Fruit fly (Drosophila melanogaster) whole organism: ENCODE results near the gene CG17344.

Source experiments
- CG8478 ChIP-seq: fragments of >200 bp; optimal IDR thresholded peaks from 2 replicates; lab custom pipeline; 2018; ENCODE audit warnings: inconsistent platforms
- Dll ChIP-seq: fragments of >200 bp; optimal IDR thresholded peaks from 2 replicates; lab custom pipeline; 2017
- EcR ChIP-seq, 2 experiments: fragments of >200 bp; optimal IDR thresholded peaks; 2 replicates each; lab custom pipeline; 2017; ENCODE audit warnings: missing biosample characterization in 2 of 2, missing genetic modification characterization in 2 of 2, missing genetic modification reagents in 2 of 2
- pan ChIP-seq: fragments of >200 bp; optimal IDR thresholded peaks from 2 replicates; lab custom pipeline; 2017
- psq ChIP-seq: fragments of >200 bp; optimal IDR thresholded peaks from 2 replicates; lab custom pipeline; 2017
- usp ChIP-seq: fragments of >200 bp; optimal IDR thresholded peaks from 2 replicates; lab custom pipeline; 2017; ENCODE audit warnings: missing biosample characterization, missing genetic modification characterization, mixed read lengths

CG17344 gene

DNA sequence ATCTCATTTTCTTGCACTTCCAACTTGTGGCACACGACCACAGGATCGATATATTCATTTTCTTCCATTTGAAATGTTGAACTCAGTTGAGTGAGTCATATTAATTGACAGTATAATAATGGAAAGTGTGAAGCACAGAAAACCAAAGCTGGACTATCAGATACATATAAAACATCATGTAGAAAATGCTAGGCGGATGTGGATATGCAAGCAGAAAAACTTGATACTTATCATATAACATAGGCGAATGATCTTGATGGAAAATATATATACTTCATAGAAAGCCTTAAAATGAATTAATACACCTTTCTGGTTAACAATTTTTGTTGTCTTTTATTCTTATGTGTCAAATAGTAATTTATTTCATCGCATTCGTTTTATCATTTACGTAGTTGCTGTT, 22.9 kb upstream of the CG17344 start, which contains the start of gene CG10700:
CG10700 (minus strand) TSS at position 101 of the 400 bp plus-strand sequence.
- TF ChIP-seq CG8478 (no peak), EcR (GFP tag; optimal IDR thresholded peaks at IDR 0.05; lab: Kevin White, UChicago) (no peak)

DNA sequence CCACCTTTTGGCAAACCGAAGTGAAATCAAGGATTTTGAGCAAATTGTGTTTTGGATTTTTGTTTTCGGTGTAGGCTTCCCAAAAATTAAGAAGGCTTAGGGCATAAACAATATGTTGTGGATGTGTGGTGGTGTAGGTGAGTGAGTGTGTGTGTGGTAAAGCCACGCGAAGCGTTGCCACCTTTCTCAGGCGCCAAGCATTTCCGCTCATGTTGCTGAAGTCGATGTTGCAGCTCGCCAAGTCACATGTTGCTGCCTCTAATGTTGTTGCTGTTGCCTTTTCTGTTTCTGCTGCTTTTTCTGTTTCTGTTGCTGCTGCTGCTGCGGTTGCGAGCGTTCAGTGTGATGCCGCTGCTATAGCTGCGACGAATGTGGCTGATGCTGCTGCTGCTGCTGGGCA, 22.1 kb upstream of the CG17344 start:
- no peak for TF ChIP-seq usp
- no peak for TF ChIP-seq pan
- TF ChIP-seq CG8478, result no peak
- TF ChIP-seq psq (lab: Kevin White, UChicago), result no peak
- no peak for TF ChIP-seq EcR (GFP tag; optimal IDR thresholded peaks at IDR 0.05; lab: Kevin White, UChicago)
- no peak for TF ChIP-seq Dll

DNA sequence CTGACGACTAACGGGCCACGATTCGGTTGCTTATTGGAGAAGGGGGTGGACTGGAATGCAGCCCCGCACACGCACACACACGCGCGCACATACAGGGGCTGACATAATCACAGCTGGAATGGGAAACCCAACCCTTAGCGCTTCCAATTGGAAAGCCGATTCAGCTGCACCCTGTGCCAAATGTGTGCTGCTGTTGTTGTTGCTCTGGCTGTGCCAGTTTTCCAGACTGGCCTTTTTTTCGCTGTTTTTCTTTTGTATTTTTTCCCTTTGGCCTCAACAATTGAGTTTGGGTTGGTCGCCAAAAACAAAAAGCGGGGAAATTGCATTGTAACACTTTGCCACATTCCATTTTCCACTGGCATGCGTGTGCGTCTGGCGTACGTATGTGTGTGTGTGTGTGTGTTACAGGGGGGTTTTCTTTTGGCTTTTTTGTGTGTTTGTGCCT, 18.5 kb upstream of the CG17344 start:
- TF ChIP-seq psq (lab: Kevin White, UChicago) (no peak), pan (no peak), usp (no peak), Dll (no peak), CG8478 (no peak), EcR (GFP tag; optimal IDR thresholded peaks at IDR 0.05; lab: Kevin White, UChicago) (no peak)

DNA sequence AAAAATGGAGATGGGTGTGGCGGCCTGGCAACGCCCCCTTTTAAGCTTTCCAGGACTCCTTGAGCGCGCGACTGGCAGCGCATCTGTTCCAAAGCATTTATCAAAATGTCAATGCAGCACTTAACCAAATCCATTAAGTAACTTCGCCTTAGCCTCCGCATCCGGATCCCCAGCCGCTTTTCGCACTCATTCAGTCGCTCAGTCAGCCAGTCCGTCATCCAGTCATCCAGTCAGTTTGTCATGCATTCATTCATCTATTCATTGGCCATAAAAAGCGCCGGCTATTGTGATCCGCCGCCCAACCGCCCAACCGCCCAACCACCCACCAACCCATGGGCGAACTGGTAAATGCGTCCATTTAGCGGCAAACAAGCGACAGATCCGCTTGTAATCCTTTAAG, 12.9 kb upstream of the CG17344 start:
- TF ChIP-seq usp, result no peak
- no peak for TF ChIP-seq pan
- no peak for TF ChIP-seq CG8478
- no peak for TF ChIP-seq EcR (GFP tag; optimal IDR thresholded peaks at IDR 0.05; lab: Kevin White, UChicago)
- no peak for TF ChIP-seq Dll
- no peak for TF ChIP-seq psq (lab: Kevin White, UChicago)

DNA sequence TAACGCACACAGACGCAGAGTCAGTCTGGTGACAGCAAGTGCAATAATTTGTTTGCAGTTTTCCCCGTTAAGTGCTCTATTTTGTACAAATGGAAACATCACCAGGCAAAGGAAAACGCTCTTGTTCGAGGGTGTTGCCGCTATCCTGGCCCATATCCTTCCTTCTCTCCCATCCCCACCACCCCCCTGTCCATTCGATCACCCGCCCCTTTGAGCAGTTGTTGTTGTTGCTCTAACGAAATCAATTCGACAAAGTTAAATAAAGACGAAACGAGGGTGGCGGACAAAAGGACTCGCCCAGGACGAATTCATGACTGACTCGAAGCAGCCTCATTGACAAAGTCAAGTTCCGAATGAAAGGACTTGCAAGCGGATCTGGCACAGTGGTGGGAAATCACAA, 12.5 kb upstream of the CG17344 start:
- TF ChIP-seq CG8478 (no peak), pan (no peak), EcR (GFP tag; optimal IDR thresholded peaks at IDR 0.05; lab: Kevin White, UChicago) (no peak), Dll (no peak), usp (no peak), psq (lab: Kevin White, UChicago) (no peak)

DNA sequence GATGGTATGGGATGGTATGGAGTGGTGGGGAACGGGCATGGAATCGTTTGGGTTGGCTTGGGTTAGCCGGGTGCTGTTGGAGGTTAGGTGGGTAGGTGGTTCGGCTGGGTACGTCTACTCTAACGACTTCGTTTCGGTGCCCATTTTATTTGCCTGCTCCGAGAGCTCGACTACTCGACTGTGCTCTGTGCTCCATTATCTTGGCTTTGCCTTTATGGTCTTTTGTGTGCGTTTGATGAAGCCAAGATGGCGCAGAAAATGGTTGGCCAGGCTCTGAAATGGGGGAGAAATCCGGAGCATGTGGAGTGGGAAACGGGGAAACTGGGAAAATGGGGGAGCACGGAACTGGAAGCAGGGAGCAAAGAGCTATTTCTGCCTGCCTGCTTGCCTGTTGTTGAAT, 8.0 kb upstream of the CG17344 start:
- TF ChIP-seq EcR (GFP tag; optimal IDR thresholded peaks at IDR 0.05; lab: Kevin White, UChicago), result no peak
- no peak for TF ChIP-seq usp

DNA sequence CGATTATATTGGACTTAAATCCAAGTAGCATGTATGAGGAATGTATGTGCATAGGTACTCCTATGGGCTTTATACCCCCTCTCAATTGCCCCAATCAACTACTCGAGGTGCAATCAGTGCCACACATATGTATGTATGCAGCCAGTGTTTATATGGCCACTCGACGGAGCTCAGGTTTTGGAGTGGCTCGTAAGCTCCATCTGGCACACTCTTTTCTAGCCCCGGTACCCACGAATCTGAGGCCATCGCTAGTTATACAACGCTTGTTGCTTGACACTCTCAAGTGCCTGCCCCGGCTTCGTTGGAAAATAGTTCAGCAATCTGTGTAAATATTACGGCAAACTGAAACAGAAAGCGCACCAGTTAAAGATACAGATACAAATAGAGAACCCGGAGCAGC, 5.5 kb upstream of the CG17344 start:
- TF ChIP-seq usp, result no peak
- TF ChIP-seq CG8478, result no peak
- TF ChIP-seq EcR (GFP tag; optimal IDR thresholded peaks at IDR 0.05; lab: Kevin White, UChicago), result no peak
- no peak for TF ChIP-seq psq (lab: Kevin White, UChicago)
- TF ChIP-seq pan, result no peak
- no peak for TF ChIP-seq Dll

DNA sequence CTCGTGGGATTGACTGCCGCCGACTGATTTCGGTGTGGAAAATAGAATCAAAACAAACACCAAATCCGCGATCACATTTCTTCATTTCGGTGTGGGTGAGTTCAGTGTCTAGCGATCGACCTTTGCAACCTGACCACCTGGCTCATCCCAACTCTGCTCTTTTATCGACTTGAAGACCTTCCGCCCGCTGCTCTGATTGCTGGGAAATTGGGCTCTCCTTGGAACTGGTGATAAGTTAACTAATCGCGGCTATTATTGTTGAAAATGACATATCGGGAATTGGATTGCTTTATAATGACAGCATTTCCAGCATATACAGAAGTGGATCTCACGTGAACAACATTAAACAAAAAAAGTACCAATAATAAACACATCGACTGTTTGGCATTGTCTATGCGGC, 4.5 kb upstream of the CG17344 start:
- TF ChIP-seq psq (lab: Kevin White, UChicago), result no peak
- TF ChIP-seq pan, result no peak
- no peak for TF ChIP-seq Dll
- no peak for TF ChIP-seq EcR (GFP tag; optimal IDR thresholded peaks at IDR 0.05; lab: Kevin White, UChicago)
- no peak for TF ChIP-seq usp

DNA sequence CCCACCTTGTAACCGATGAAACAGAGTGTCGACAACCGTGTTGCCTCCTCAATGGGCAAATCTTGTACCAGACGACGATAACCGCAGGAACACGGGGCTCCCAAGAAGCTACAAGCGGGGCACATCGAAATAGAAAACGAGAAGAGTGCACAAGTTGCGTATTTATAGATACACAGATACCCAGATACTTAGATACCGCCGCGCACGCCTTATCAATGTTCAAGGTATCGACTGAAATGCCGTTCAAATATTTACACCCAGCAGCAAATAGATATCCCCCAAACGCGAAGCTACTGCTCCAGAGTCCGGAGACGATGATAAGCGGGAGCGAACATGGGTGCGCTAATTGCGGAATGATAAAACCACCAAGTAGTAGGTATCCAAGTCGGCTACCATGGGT, 3.2 kb upstream of the CG17344 start:
- no peak for TF ChIP-seq Dll
- TF ChIP-seq EcR (GFP tag; optimal IDR thresholded peaks at IDR 0.05; lab: Kevin White, UChicago), result no peak
- TF ChIP-seq psq (lab: Kevin White, UChicago), result no peak
- TF ChIP-seq CG8478, result no peak
- no peak for TF ChIP-seq pan
- no peak for TF ChIP-seq usp

DNA sequence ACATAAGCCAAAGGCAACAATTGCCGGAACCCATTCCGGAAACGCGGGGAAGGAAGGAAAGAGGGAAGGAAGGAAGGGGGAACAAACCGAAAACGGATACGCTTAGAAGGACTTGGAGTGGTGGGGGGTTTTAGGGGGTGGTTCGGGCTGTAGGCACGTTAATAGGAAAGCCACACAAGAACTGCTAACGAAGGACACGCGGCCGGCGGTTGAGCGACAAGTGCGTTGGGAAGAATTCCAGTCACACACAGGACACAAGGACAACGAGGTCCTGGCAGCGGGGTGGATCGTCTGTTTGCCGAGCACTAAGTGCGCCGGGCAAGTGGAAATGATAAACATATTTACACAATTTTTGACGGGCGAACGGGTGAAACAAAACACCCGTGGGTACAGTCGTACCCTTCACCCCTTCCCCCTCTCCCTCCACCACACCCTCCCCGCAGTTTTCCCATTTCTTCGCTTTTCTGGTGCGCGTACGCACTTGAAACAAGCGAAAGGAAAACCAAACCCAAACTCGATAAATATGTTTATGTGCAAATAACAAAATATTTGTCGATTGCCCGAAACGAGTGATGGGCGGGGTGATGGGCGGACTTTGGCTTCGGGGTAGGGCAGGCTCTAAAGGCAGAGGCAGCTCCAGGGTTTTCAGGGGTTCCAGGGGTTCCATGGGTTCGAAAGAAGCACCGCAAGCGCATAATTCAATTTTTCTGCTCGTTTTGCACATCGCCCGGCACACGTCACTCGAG, 1.5 kb downstream of the CG17344 start:
- no peak for TF ChIP-seq CG8478
- no peak for TF ChIP-seq EcR (GFP tag; optimal IDR thresholded peaks at IDR 0.05; lab: Kevin White, UChicago)
- TF ChIP-seq usp, result no peak
- no peak for TF ChIP-seq psq (lab: Kevin White, UChicago)
- TF ChIP-seq pan, result no peak
- no peak for TF ChIP-seq Dll

DNA sequence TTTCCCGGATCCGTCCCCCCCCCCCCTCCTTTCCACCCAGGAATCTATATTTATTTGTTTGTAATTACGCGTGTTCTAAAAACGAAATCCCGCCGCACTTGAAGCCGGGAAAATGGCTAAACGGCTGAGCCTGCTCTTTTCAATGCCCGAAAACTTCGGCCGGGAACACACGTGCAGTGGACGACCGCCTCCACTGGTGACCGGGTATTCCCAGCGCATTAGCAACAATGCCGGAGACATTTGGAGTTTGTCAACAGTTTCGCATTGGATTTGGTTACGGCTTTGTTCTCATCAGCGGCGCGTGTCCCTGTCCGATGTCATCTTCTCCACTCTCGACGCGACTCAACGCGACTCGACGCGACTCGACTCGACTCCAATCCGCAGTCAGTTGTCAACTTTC, 2.5 kb downstream of the CG17344 start:
- TF ChIP-seq usp, result no peak

DNA sequence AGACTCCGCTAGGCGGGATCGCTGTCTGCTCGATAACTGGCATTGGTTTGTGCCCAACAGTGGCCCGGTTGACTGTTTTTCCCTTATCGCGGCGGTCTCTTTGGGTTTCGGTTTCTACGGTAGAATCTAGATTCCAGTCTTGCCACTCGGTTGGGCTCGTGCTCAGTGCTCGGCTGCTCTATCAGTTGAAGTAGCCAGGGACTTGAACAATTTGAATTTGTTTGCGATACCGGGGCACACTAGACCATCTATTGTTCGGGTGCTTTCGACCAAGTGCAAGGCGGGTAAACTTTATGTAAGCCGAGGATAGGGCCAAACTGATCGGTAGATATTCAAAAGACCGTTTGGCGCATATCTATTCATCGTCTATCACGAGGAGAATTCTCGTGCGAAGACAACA, 4.4 kb downstream of the CG17344 start:
- no peak for TF ChIP-seq psq (lab: Kevin White, UChicago)
- TF ChIP-seq Dll, result no peak
- TF ChIP-seq pan, result no peak
- no peak for TF ChIP-seq CG8478
- no peak for TF ChIP-seq usp
- TF ChIP-seq EcR (GFP tag; optimal IDR thresholded peaks at IDR 0.05; lab: Kevin White, UChicago), result no peak

DNA sequence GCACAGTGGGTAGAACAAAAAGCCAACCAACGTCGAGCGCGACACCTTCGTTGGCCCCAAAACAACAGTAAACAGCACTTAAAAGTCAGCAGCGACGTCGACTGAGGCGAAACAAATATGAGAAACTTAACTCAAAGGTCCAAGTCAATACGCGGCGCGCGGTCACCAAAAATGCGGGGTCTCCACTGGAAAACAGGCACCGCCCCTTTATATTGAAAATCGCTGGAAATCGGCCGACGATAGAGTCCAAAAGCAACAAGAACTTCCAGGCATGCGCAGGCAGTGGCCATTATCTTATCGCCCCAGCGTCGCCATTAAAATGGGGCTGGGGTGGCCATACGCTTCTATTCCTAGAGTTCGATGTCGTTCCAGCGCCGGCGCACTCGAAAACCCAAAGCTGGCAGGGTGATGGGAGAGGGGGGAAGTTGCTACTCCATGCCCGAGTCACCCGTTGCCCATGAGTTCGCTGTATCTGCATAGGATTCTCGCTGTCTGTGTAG, 6.6 kb downstream of the CG17344 start, which contains the start of gene Lim3:
Lim3 (minus strand) TSS at position 51 of the 500 bp plus-strand sequence.
- TF ChIP-seq EcR (GFP tag; optimal IDR thresholded peaks at IDR 0.05; lab: Kevin White, UChicago) (no peak), usp (no peak), pan (no peak), Dll (no peak), psq (lab: Kevin White, UChicago) (no peak), CG8478 (no peak)

DNA sequence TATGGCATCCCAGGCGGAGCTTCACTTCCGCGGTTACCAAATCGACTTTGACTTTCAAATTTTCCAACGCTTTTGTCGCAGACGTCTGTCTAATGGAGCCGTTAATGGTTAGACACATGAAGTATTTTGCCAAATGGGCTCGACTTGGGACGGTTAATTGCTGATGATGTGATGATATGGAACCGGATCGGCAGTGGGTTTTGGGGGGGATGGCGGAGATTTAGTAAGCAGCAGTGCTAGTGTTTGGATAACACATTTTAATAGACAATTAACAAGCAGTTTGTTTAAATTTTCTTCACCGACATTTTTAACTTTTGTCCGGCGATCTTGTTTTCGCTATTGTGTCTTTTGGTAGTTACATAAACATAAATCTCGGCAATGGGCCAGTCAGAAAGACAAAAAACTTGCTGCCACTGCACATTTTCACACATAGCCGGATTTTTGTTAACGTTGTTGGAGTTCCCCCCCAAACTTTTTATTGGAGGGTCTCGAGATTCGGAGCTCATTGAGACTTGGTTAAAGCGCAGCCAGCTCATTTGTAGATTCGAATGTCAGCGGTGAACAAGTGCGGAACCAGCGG, 7.9 kb downstream of the CG17344 start, which contains the start of gene amd:
amd (plus strand) TSS at position 530 of the 580 bp plus-strand sequence.
- no peak for TF ChIP-seq usp
- no peak for TF ChIP-seq pan
- TF ChIP-seq EcR (GFP tag; optimal IDR thresholded peaks at IDR 0.05; lab: Kevin White, UChicago), result no peak
- no peak for TF ChIP-seq psq (lab: Kevin White, UChicago)
- no peak for TF ChIP-seq Dll
- no peak for TF ChIP-seq CG8478
